Fruit fly (Drosophila melanogaster): ENCODE data around the gene CG43321.

- TF ChIP-seq jim (GFP tag; optimal IDR thresholded peaks at IDR 0.05): no peak
- TF ChIP-seq pan (optimal IDR thresholded peaks at IDR 0.05): no peak
- TF ChIP-seq dmrt93B (GFP tag; optimal IDR thresholded peaks at IDR 0.05): no peak
- no peak for TF ChIP-seq woc (GFP tag; optimal IDR thresholded peaks at IDR 0.05)
- peak; percentile 59 for TF ChIP-seq psq (GFP tag; optimal IDR thresholded peaks at IDR 0.05)
- no peak for TF ChIP-seq usp (GFP tag; optimal IDR thresholded peaks at IDR 0.05)
- no peak for TF ChIP-seq brk (GFP tag; optimal IDR thresholded peaks at IDR 0.05)
- no peak for TF ChIP-seq sv (GFP tag; optimal IDR thresholded peaks at IDR 0.05)
- no peak for TF ChIP-seq lola (GFP tag; optimal IDR thresholded peaks at IDR 0.05)
- TF ChIP-seq h (GFP tag; optimal IDR thresholded peaks at IDR 0.05): no peak
- no peak for TF ChIP-seq CrebA (GFP tag; optimal IDR thresholded peaks at IDR 0.05; ENCODE audit: borderline replicate concordance)
- no peak for TF ChIP-seq ey (GFP tag; optimal IDR thresholded peaks at IDR 0.05)
- TF ChIP-seq fru (GFP tag; optimal IDR thresholded peaks at IDR 0.05): peak; percentile 26
These were observed 38.6 kb downstream of the CG43321 start for dm6 chr2L:7050492-7051182.
